Worm (Caenorhabditis elegans): ENCODE measurements around the gene aexr-1.

Gene aexr-1

ce11 chrX:6638985-6639573 is 4.0 kb upstream of the aexr-1 start:
- TF ChIP-seq ets-7 (tag; optimal IDR thresholded peaks at IDR 0.05) (no peak), tbx-11 (GFP tag; IDR thresholded peaks at IDR 0.05) (no peak), F13C5.2 (tag; optimal IDR thresholded peaks at IDR 0.05) (no peak), ceh-36 (tag; optimal IDR thresholded peaks at IDR 0.05) (no peak), hnd-1 (tag; optimal IDR thresholded peaks at IDR 0.05) (no peak), ceh-13 (GFP tag; optimal IDR thresholded peaks at IDR 0.05) (no peak), hmg-4 (GFP tag; optimal IDR thresholded peaks at IDR 0.05) (no peak), pes-1 (GFP tag; IDR thresholded peaks at IDR 0.05) (no peak)

ce11 chrX:6637933-6638332 is 2.9 kb upstream of the aexr-1 start:
- TF ChIP-seq tra-4 (tag; optimal IDR thresholded peaks at IDR 0.05) (no peak), sea-1 (GFP tag; conservative IDR thresholded peaks at IDR 0.05) (no peak), tbx-11 (GFP tag; IDR thresholded peaks at IDR 0.05) (no peak), pes-1 (GFP tag; IDR thresholded peaks at IDR 0.05) (no peak), aly-1 (tag; optimal IDR thresholded peaks at IDR 0.05) (no peak), hnd-1 (tag; optimal IDR thresholded peaks at IDR 0.05) (no peak), hmg-4 (GFP tag; optimal IDR thresholded peaks at IDR 0.05) (no peak), F13C5.2 (tag; optimal IDR thresholded peaks at IDR 0.05) (no peak), tbx-37 (GFP tag; conservative IDR thresholded peaks at IDR 0.05) (no peak), scrt-1 (GFP tag; IDR thresholded peaks at IDR 0.05) (no peak), hmbx-1 (tag; optimal IDR thresholded peaks at IDR 0.05) (no peak), flt-1 (GFP tag; IDR thresholded peaks at IDR 0.05) (no peak), ets-7 (tag; optimal IDR thresholded peaks at IDR 0.05) (no peak)

ce11 chrX:6631437-6631836 is 3.6 kb downstream of the aexr-1 start, which contains the start of gene aexr-2:
Gene aexr-2 (minus strand): TSS chrX:6631537.
- TF ChIP-seq ama-1 (optimal IDR thresholded peaks at IDR 0.05) (no peak), flt-1 (GFP tag; IDR thresholded peaks at IDR 0.05) (no peak), scrt-1 (GFP tag; IDR thresholded peaks at IDR 0.05) (no peak), tbx-37 (GFP tag; conservative IDR thresholded peaks at IDR 0.05) (no peak), hnd-1 (tag; optimal IDR thresholded peaks at IDR 0.05) (no peak), hmg-4 (GFP tag; optimal IDR thresholded peaks at IDR 0.05) (no peak), ceh-36 (tag; optimal IDR thresholded peaks at IDR 0.05) (no peak), tra-4 (tag; optimal IDR thresholded peaks at IDR 0.05) (no peak), hmbx-1 (tag; optimal IDR thresholded peaks at IDR 0.05) (no peak), ceh-13 (GFP tag; optimal IDR thresholded peaks at IDR 0.05) (no peak), tbx-11 (GFP tag; IDR thresholded peaks at IDR 0.05) (no peak), F13C5.2 (tag; optimal IDR thresholded peaks at IDR 0.05) (no peak), sea-1 (GFP tag; conservative IDR thresholded peaks at IDR 0.05) (no peak), pes-1 (GFP tag; IDR thresholded peaks at IDR 0.05) (no peak), B0310.2 (tag; optimal IDR thresholded peaks at IDR 0.05) (no peak), aly-1 (tag; optimal IDR thresholded peaks at IDR 0.05) (no peak), ets-7 (tag; optimal IDR thresholded peaks at IDR 0.05) (no peak)

- TF ChIP-seq ama-1 (optimal IDR thresholded peaks at IDR 0.05) (no peak), sea-1 (GFP tag; conservative IDR thresholded peaks at IDR 0.05) (no peak), aly-1 (tag; optimal IDR thresholded peaks at IDR 0.05) (no peak), hnd-1 (tag; optimal IDR thresholded peaks at IDR 0.05) (no peak), tra-4 (tag; optimal IDR thresholded peaks at IDR 0.05) (no peak), tbx-37 (GFP tag; conservative IDR thresholded peaks at IDR 0.05) (no peak), B0310.2 (tag; optimal IDR thresholded peaks at IDR 0.05) (no peak), ets-7 (tag; optimal IDR thresholded peaks at IDR 0.05) (no peak), hmg-4 (GFP tag; optimal IDR thresholded peaks at IDR 0.05) (no peak), F13C5.2 (tag; optimal IDR thresholded peaks at IDR 0.05) (no peak), flt-1 (GFP tag; IDR thresholded peaks at IDR 0.05) (no peak), hmbx-1 (tag; optimal IDR thresholded peaks at IDR 0.05) (no peak), pes-1 (GFP tag; IDR thresholded peaks at IDR 0.05) (no peak), scrt-1 (GFP tag; IDR thresholded peaks at IDR 0.05) (no peak), ceh-13 (GFP tag; optimal IDR thresholded peaks at IDR 0.05) (no peak), tbx-11 (GFP tag; IDR thresholded peaks at IDR 0.05) (no peak)
These were observed 4.4 kb downstream of the aexr-1 start for ce11 chrX:6630645-6631044.

ce11 chrX:6625275-6625674 is 9.8 kb downstream of the aexr-1 start:
- TF ChIP-seq tra-4 (tag; optimal IDR thresholded peaks at IDR 0.05) (no peak), ceh-13 (GFP tag; optimal IDR thresholded peaks at IDR 0.05) (no peak)

ce11 chrX:6622552-6623236 is 12.4 kb downstream of the aexr-1 start, which contains the start of gene clec-266:
Gene clec-266 (minus strand): TSS chrX:6622915.
- TF ChIP-seq ama-1 (optimal IDR thresholded peaks at IDR 0.05) (peak; percentile 94), B0310.2 (tag; optimal IDR thresholded peaks at IDR 0.05) (no peak), flt-1 (GFP tag; IDR thresholded peaks at IDR 0.05) (peak; percentile 2; the same call in 1 of the 2 replicates), pes-1 (GFP tag; IDR thresholded peaks at IDR 0.05) (no peak)

ce11 chrX:6618712-6619111 is 16.4 kb downstream of the aexr-1 start, which contains the start of gene kqt-1:
Gene kqt-1 (plus strand): TSS chrX:6619012.
- TF ChIP-seq hmbx-1 (tag; optimal IDR thresholded peaks at IDR 0.05) (no peak), hnd-1 (tag; optimal IDR thresholded peaks at IDR 0.05) (no peak), tbx-37 (GFP tag; conservative IDR thresholded peaks at IDR 0.05) (no peak), pes-1 (GFP tag; IDR thresholded peaks at IDR 0.05) (no peak), tbx-11 (GFP tag; IDR thresholded peaks at IDR 0.05) (no peak), ets-7 (tag; optimal IDR thresholded peaks at IDR 0.05) (no peak), aly-1 (tag; optimal IDR thresholded peaks at IDR 0.05) (no peak), flt-1 (GFP tag; IDR thresholded peaks at IDR 0.05) (no peak), ceh-36 (tag; optimal IDR thresholded peaks at IDR 0.05) (no peak), scrt-1 (GFP tag; IDR thresholded peaks at IDR 0.05) (no peak), F13C5.2 (tag; optimal IDR thresholded peaks at IDR 0.05) (no peak), ceh-13 (GFP tag; optimal IDR thresholded peaks at IDR 0.05) (no peak)
